Fruit fly (Drosophila melanogaster): ENCODE data around the gene klar.

The klar gene

DNA sequence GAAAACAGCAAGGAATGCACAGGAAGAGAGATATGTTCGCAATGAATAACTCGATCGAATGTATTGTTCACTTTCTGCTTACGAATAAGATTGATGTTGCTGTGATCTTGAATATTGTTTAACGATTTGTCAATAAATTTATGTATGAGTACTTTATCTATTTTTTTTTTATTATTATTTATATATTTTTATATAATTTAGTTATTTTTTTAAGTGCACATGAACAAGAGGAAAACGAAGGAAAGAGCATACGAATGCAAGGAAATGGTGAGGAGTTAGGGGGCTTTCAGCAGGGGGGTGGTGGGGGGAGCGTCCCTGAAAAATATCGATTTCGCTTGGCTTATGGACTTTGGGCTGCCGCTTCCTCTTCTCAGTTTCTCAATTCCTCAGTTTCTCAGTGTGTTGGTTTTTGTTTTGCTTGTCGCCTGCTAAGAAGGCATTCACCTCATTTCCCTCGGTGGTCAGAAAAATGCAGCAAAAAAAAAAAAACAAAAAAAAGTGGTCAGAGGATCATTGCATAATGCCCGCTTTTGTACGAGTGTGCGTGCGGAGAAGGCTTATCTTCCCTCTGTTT, 9.0 kb downstream of the klar start:
- peak; percentile 88 for TF ChIP-seq D1 (tag; optimal IDR thresholded peaks at IDR 0.05)
- peak; percentile 94 for TF ChIP-seq CG8159 (tag; optimal IDR thresholded peaks at IDR 0.05)
- peak; percentile 92 for TF ChIP-seq CG9948 (tag; optimal IDR thresholded peaks at IDR 0.05)
- TF ChIP-seq CG32121 (GFP tag; IDR thresholded peaks at IDR 0.05): peak; percentile 30; the same call in 1 of the 2 replicates
- peak; percentile 85 for TF ChIP-seq CG14655 (GFP tag; optimal IDR thresholded peaks at IDR 0.05)
- TF ChIP-seq EcR (GFP tag; optimal IDR thresholded peaks at IDR 0.05): peak; percentile 92
- TF ChIP-seq CG10348 (GFP tag; IDR thresholded peaks at IDR 0.05): no peak
- no peak for TF ChIP-seq rn (GFP tag; IDR thresholded peaks at IDR 0.05)
- TF ChIP-seq fd96Ca (GFP tag; IDR thresholded peaks at IDR 0.05): no peak
- peak; percentile 92 for TF ChIP-seq CG15710 (tag; optimal IDR thresholded peaks at IDR 0.05)
- TF ChIP-seq CG13204 (GFP tag; optimal IDR thresholded peaks at IDR 0.05): peak; percentile 80
- TF ChIP-seq CG12605 (GFP tag; IDR thresholded peaks at IDR 0.05): no peak
- TF ChIP-seq CG4496 (GFP tag; IDR thresholded peaks at IDR 0.05): peak; percentile 63; the same call in 1 of the 3 replicates
- peak; percentile 62 for TF ChIP-seq gl (tag; optimal IDR thresholded peaks at IDR 0.05)
- TF ChIP-seq Pif1B (GFP tag; optimal IDR thresholded peaks at IDR 0.05): peak; percentile 50
- TF ChIP-seq CG34367 (tag; optimal IDR thresholded peaks at IDR 0.05): peak; percentile 71
- TF ChIP-seq Snoo (tag; optimal IDR thresholded peaks at IDR 0.05): peak; percentile 49
- TF ChIP-seq Ets98B (GFP tag; IDR thresholded peaks at IDR 0.05): peak; percentile 49
- peak; percentile 74 for TF ChIP-seq CG8301 (tag; optimal IDR thresholded peaks at IDR 0.05)
- peak; percentile 92 for TF ChIP-seq CG17806 (tag; optimal IDR thresholded peaks at IDR 0.05)
- peak; percentile 67 for TF ChIP-seq Pif1A (GFP tag; optimal IDR thresholded peaks at IDR 0.05)

DNA sequence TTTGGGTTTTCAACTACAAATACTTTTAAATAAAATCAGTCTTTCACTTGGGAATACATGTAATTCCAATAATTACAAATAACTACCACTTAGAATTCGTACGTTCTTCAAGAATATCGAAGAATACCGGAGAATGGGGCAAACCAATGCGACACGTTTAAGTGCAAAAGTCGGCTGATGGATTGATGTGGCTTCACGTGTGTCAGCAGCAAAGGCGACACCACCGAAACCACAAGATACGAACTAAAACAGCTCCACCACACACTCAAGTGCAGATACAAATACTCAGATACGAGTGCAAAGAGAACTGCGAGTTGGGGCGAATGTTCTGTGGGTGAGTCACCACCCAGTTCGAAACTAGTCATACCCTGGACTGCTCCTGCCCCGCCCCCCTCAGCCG, 9.6 kb downstream of the klar start:
- TF ChIP-seq CG34367 (tag; optimal IDR thresholded peaks at IDR 0.05) (no peak), fd96Ca (GFP tag; IDR thresholded peaks at IDR 0.05) (0 out of 3 replicates have a peak, but pooled peaks have one; percentile 7), CG15710 (tag; optimal IDR thresholded peaks at IDR 0.05) (no peak), CG17806 (tag; optimal IDR thresholded peaks at IDR 0.05) (no peak), CG14655 (GFP tag; optimal IDR thresholded peaks at IDR 0.05) (no peak), Pif1B (GFP tag; optimal IDR thresholded peaks at IDR 0.05) (no peak), Ets98B (GFP tag; IDR thresholded peaks at IDR 0.05) (no peak)

DNA sequence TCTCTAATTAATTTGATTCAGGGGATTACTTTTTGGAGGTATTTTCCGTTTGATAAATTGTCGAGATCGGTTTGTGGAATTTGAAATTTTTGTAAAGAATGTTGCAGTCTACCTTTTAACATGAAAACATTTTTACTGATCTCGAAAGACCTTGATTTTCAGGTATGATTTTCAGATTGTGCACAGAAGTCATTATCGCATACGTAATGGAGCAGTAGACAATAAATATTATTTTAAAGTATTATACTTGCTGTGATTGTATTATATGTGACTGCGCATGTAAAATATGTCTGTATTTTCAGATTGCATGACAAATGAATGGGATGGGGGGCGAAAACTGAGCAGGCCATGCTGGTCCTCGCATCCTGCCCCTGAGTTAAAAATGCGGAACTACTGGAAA, 12.4 kb downstream of the klar start, which contains the start of gene CG34269:
TSS of gene CG34269 (plus strand) at position 301 of the 400 bp plus-strand sequence.
- TF ChIP-seq CG9948 (tag; optimal IDR thresholded peaks at IDR 0.05) (no peak), Pif1B (GFP tag; optimal IDR thresholded peaks at IDR 0.05) (no peak), fd96Ca (GFP tag; IDR thresholded peaks at IDR 0.05) (no peak), EcR (GFP tag; optimal IDR thresholded peaks at IDR 0.05) (no peak), CG8301 (tag; optimal IDR thresholded peaks at IDR 0.05) (no peak), D1 (tag; optimal IDR thresholded peaks at IDR 0.05) (no peak), Pif1A (GFP tag; optimal IDR thresholded peaks at IDR 0.05) (no peak), CG13204 (GFP tag; optimal IDR thresholded peaks at IDR 0.05) (no peak)

DNA sequence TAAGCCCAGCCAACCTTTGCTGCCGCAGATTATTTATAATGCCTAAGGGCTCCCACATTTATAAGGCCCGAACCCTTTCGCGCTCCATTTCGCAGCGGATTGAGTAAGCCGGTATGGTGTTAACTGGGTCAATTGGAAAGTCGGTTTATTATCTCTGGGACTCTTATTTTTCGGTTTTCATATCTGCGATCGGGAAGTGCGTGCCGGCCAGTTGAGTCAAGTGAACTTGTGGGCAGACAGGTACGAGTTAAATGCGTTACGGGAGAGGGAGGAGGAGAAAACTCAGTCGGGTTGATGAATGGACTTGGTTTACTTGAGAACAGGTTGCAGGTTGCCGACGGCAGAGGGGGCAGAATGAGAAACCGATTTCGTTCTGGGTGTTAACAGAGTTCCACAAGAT, 16.2 kb downstream of the klar start:
- peak; percentile 8 for TF ChIP-seq EcR (GFP tag; optimal IDR thresholded peaks at IDR 0.05)
- TF ChIP-seq Snoo (tag; optimal IDR thresholded peaks at IDR 0.05): no peak
- TF ChIP-seq CG17806 (tag; optimal IDR thresholded peaks at IDR 0.05): no peak

DNA sequence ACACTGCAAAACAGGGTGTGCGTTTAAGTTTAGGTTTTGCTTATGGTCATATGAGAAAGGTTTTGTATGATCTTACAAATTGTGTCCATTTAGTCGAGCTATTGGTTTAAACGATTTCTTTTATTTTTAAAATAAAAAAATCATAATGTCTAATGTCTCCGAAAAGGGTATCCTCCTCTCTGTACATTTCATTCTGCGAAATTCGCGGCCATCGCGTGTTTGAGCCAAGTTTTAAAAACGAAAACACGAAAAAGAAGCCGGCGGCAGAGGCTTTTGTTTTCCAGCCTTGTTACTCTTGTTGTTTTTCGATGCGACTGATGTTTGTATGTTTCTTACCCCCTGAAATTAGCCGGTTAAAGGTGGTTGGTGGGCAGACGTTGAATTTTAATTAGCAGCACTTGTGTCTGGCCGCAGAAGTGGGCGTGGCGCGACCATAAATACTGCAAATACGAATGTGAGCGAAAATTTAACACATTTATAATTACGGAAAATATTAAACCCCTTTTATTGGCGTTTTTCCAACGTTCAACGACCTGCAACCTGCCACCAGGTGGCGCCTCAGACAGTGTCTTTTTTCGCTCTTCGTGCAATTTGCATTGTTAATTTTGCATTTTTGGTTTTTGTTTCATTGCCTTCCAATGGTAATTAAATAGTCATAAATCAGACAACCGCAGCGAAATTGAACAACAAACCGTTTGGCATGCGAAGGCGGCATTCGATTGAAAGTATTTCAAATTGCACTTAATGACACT, 19.8 kb downstream of the klar start:
- peak; percentile 1 for TF ChIP-seq CG14655 (GFP tag; optimal IDR thresholded peaks at IDR 0.05)
- peak; percentile 30 for TF ChIP-seq CG9948 (tag; optimal IDR thresholded peaks at IDR 0.05)
- TF ChIP-seq CG32121 (GFP tag; IDR thresholded peaks at IDR 0.05): no peak

DNA sequence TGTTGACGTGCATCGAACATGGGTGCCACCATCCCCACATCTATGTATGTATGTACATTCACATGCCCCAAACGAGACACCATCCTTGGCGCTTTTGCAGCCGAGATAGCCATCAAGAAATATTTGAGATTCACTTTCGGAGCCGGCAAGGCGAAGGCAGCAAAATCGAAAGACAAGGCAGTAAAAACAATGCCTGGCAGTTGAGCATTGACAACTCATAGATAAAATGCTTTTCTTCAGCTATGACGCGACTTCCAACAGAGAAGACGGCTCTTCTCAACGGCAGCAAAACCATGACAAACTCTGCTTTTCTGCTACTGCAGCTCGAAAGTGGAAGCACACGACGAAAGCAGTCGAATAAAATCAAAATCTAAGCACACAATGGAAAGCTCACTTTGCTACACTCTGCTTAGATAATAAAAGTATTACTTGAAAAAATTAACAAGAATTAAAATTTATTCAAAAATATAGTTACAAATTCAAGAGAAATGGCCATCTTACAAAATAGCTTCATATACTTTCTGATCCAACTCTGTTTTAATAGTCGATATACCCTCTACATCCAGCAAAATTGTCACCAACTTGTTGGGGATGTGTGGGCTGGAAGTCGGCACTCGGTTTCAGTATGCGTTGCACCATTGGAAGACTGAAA, 23.3 kb downstream of the klar start:
- peak; percentile 79 for TF ChIP-seq CG4496 (GFP tag; IDR thresholded peaks at IDR 0.05)
- TF ChIP-seq EcR (GFP tag; optimal IDR thresholded peaks at IDR 0.05): no peak
- peak; percentile 59; the same call in 1 of the 3 replicates for TF ChIP-seq fd96Ca (GFP tag; IDR thresholded peaks at IDR 0.05)
- no peak for TF ChIP-seq Pif1B (GFP tag; optimal IDR thresholded peaks at IDR 0.05)
- no peak for TF ChIP-seq CG34367 (tag; optimal IDR thresholded peaks at IDR 0.05)
- TF ChIP-seq rn (GFP tag; IDR thresholded peaks at IDR 0.05): peak; percentile 51; the same call in 1 of the 2 replicates
- TF ChIP-seq CG12605 (GFP tag; IDR thresholded peaks at IDR 0.05): peak; percentile 63
- 0 out of 2 replicates have a peak, but pooled peaks have one; percentile 24 for TF ChIP-seq CG10348 (GFP tag; IDR thresholded peaks at IDR 0.05)
- TF ChIP-seq CG9948 (tag; optimal IDR thresholded peaks at IDR 0.05): peak; percentile 49
- no peak for TF ChIP-seq CG8159 (tag; optimal IDR thresholded peaks at IDR 0.05)
- TF ChIP-seq CG8301 (tag; optimal IDR thresholded peaks at IDR 0.05): peak; percentile 67
- peak; percentile 35 for TF ChIP-seq CG17806 (tag; optimal IDR thresholded peaks at IDR 0.05)
- TF ChIP-seq CG32121 (GFP tag; IDR thresholded peaks at IDR 0.05): peak; percentile 83
- TF ChIP-seq CG14655 (GFP tag; optimal IDR thresholded peaks at IDR 0.05): peak; percentile 67
- TF ChIP-seq Pif1A (GFP tag; optimal IDR thresholded peaks at IDR 0.05): peak; percentile 45
- TF ChIP-seq Snoo (tag; optimal IDR thresholded peaks at IDR 0.05): no peak
- TF ChIP-seq Ets98B (GFP tag; IDR thresholded peaks at IDR 0.05): peak; percentile 86
- no peak for TF ChIP-seq CG13204 (GFP tag; optimal IDR thresholded peaks at IDR 0.05)

All from whole organism, pupa.